Fruit fly (Drosophila melanogaster): Measurements from ENCODE around the gene Oseg5.
A peak's percentile ranks its signal among the peaks of the same experiment; 100 is the strongest.

Gene Oseg5

DNA sequence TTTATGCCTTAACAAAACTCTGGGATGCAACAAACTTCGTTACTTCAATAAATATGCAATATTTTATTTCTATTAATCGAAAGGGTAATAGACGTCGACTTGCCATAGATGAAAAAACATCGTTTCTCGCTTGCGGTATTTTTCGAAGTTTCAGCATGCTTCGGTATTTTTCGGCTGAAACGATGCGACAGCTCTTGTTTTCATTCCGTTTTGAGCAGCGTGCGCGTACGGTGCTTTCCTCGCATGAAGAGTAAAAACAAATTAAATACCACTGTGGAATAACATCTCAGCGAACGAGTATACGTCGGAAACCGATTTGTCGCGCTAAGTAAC lies 38.2 kb downstream of the Oseg5 start, which contains the start of gene CG9328 (continued):
- TF ChIP-seq pb (GFP tag; optimal IDR thresholded peaks at IDR 0.05), result no peak
- no peak for TF ChIP-seq Taf1 (GFP tag; IDR thresholded peaks at IDR 0.05)
- no peak for TF ChIP-seq CG6854 (GFP tag; optimal IDR thresholded peaks at IDR 0.05)
- TF ChIP-seq MTF-1 (GFP tag; optimal IDR thresholded peaks at IDR 0.05; ENCODE audit: borderline replicate concordance), result peak; percentile 50
- TF ChIP-seq CG11504 (tag; optimal IDR thresholded peaks at IDR 0.05), result peak; percentile 38
- TF ChIP-seq HLH54F (GFP tag; optimal IDR thresholded peaks at IDR 0.05), result peak; percentile 18
- TF ChIP-seq phol (tag; optimal IDR thresholded peaks at IDR 0.05), result no peak
- TF ChIP-seq luna (GFP tag; optimal IDR thresholded peaks at IDR 0.05), result no peak
- peak; percentile 65; the same call in 1 of the 2 replicates for TF ChIP-seq amos (GFP tag; IDR thresholded peaks at IDR 0.05; ENCODE audit: partially characterized antibody)
- TF ChIP-seq emc (GFP tag; optimal IDR thresholded peaks at IDR 0.05), result no peak
- TF ChIP-seq CG6689 (GFP tag; IDR thresholded peaks at IDR 0.05), result peak; percentile 41; the same call in 1 of the 2 replicates
- peak; percentile 33 for TF ChIP-seq Lhr (GFP tag; optimal IDR thresholded peaks at IDR 0.05)
- TF ChIP-seq Dip2 (GFP tag; IDR thresholded peaks at IDR 0.05), result no peak
- peak; percentile 49; the same call in 3 of the 4 replicates for TF ChIP-seq Dll (GFP tag; IDR thresholded peaks at IDR 0.05; ENCODE audit: partially characterized antibody)
- no peak for TF ChIP-seq ab (GFP tag; optimal IDR thresholded peaks at IDR 0.05)
- peak; percentile 44 for TF ChIP-seq Six4 (GFP tag; optimal IDR thresholded peaks at IDR 0.05)
- peak; percentile 37 for TF ChIP-seq CoRest (tag; optimal IDR thresholded peaks at IDR 0.05)
- TF ChIP-seq CG43689 (GFP tag; IDR thresholded peaks at IDR 0.05), result no peak
- TF ChIP-seq ems (GFP tag; optimal IDR thresholded peaks at IDR 0.05), result no peak
- TF ChIP-seq bcd (GFP tag; optimal IDR thresholded peaks at IDR 0.05), result peak; percentile 10
- TF ChIP-seq Rfx (GFP tag; IDR thresholded peaks at IDR 0.05), result peak; percentile 37
- no peak for TF ChIP-seq GATAe (GFP tag; conservative IDR thresholded peaks at IDR 0.05)
- peak; percentile 56 for TF ChIP-seq CG17912 (GFP tag; optimal IDR thresholded peaks at IDR 0.05)
- no peak for TF ChIP-seq br (optimal IDR thresholded peaks at IDR 0.05)
- TF ChIP-seq her (GFP tag; optimal IDR thresholded peaks at IDR 0.05), result peak; percentile 51
- TF ChIP-seq stc (GFP tag; IDR thresholded peaks at IDR 0.05), result peak; percentile 62; the same call in 1 of the 2 replicates
- no peak for TF ChIP-seq Dad (GFP tag; optimal IDR thresholded peaks at IDR 0.05)
- peak; percentile 72 for TF ChIP-seq Bgb (GFP tag; IDR thresholded peaks at IDR 0.05; ENCODE audit: partially characterized antibody)
- no peak for TF ChIP-seq CG5953 (GFP tag; IDR thresholded peaks at IDR 0.05)
- TF ChIP-seq Sry-δ (GFP tag; optimal IDR thresholded peaks at IDR 0.05), result peak; percentile 30
- TF ChIP-seq Camta (GFP tag; optimal IDR thresholded peaks at IDR 0.05), result peak; percentile 39
- TF ChIP-seq CG8290 (GFP tag; optimal IDR thresholded peaks at IDR 0.05), result no peak
- TF ChIP-seq CG8290 (tag; optimal IDR thresholded peaks at IDR 0.05), result peak in 1 of 2 experiments; percentile 85
- no peak for TF ChIP-seq sens-2 (GFP tag; IDR thresholded peaks at IDR 0.05)
- TF ChIP-seq Hr51 (GFP tag; optimal IDR thresholded peaks at IDR 0.05), result peak in 1 of 2 experiments; percentile 28
- peak; percentile 21 for TF ChIP-seq CG5245 (GFP tag; optimal IDR thresholded peaks at IDR 0.05)
- TF ChIP-seq Max (GFP tag; optimal IDR thresholded peaks at IDR 0.05), result peak; percentile 21
- no peak for TF ChIP-seq CG10462 (GFP tag; optimal IDR thresholded peaks at IDR 0.05)
- TF ChIP-seq h (optimal IDR thresholded peaks at IDR 0.05), result no peak
- no peak for TF ChIP-seq z (GFP tag; IDR thresholded peaks at IDR 0.05)
- peak; percentile 51 for TF ChIP-seq CG2712 (tag; optimal IDR thresholded peaks at IDR 0.05)
- TF ChIP-seq trem (tag; optimal IDR thresholded peaks at IDR 0.05), result peak; percentile 70
- peak; percentile 35 for TF ChIP-seq tin (GFP tag; optimal IDR thresholded peaks at IDR 0.05)
- TF ChIP-seq CG14860 (GFP tag; IDR thresholded peaks at IDR 0.05; ENCODE audit: partially characterized antibody), result 0 out of 3 replicates have a peak, but pooled peaks have one; percentile 34
- peak; percentile 69 for TF ChIP-seq nerfin-1 (tag; optimal IDR thresholded peaks at IDR 0.05)
- no peak for TF ChIP-seq CG4820 (GFP tag; optimal IDR thresholded peaks at IDR 0.05)
- peak; percentile 47 for TF ChIP-seq CG2875 (GFP tag; optimal IDR thresholded peaks at IDR 0.05)
- peak; percentile 41 for TF ChIP-seq CG10543 (GFP tag; optimal IDR thresholded peaks at IDR 0.05)
- peak; percentile 64 for TF ChIP-seq Opbp (GFP tag; IDR thresholded peaks at IDR 0.05; ENCODE audit: partially characterized antibody)
- TF ChIP-seq pho (GFP tag; optimal IDR thresholded peaks at IDR 0.05), result peak; percentile 41
- TF ChIP-seq NFAT (GFP tag; IDR thresholded peaks at IDR 0.05), result peak; percentile 56

Measured in whole organism, embryonic.